Worm (Caenorhabditis elegans) whole organism, midembryonic: ENCODE data around the gene F54H5.5.

Experiments
- T22C8.4 ChIP-seq: fragments of 200-800 bp; sonication (Bioruptor generic); IDR thresholded peaks from 2 replicates; pipeline ENCODE4 v1.3.6; 2022; ENCODE audit warnings: missing genetic modification characterization, missing compliant biosample characterization
- cog-1 ChIP-seq: sonication (generic microtip); optimal IDR thresholded peaks from 2 replicates; lab custom pipeline; 2016; ENCODE audit warnings: missing genetic modification characterization, missing compliant biosample characterization
- flt-1 ChIP-seq: fragments of 200-800 bp; sonication (Bioruptor generic); IDR thresholded peaks from 2 replicates; pipeline ENCODE4 v1.3.6; 2022; ENCODE audit warnings: missing genetic modification characterization, missing compliant biosample characterization
- med-1 ChIP-seq: sonication (generic microtip); optimal IDR thresholded peaks from 2 replicates; lab custom pipeline; 2017; ENCODE audit warnings: missing genetic modification characterization, mild to moderate bottlenecking, missing compliant biosample characterization, antibody characterized with exemption, missing genetic modification reagents; ENCODE audit not compliant: insufficient read depth
- tab-1 ChIP-seq: fragments of 200-800 bp; sonication (Bioruptor generic); IDR thresholded peaks from 2 replicates; pipeline ENCODE4 v1.3.6; 2022; ENCODE audit warnings: missing genetic modification characterization, missing compliant biosample characterization
- ztf-23 ChIP-seq: fragments of 200-800 bp; sonication (Bioruptor generic); IDR thresholded peaks from 2 replicates; pipeline ENCODE4 v1.3.6; 2022; ENCODE audit warnings: missing genetic modification reagents, missing genetic modification characterization, missing compliant biosample characterization
- ztf-29 ChIP-seq: fragments of 200-800 bp; sonication (Bioruptor generic); IDR thresholded peaks from 2 replicates; pipeline ENCODE4 v1.3.6; 2022; ENCODE audit warnings: missing genetic modification reagents, missing genetic modification characterization, missing compliant biosample characterization

- TF ChIP-seq med-1 (GFP tag; lab: Kevin White, UChicago) = no peak
- TF ChIP-seq flt-1 (GFP tag; lab: Robert Waterston, UW) = no peak
- TF ChIP-seq ztf-23 = no peak
- TF ChIP-seq tab-1 (GFP tag; lab: Robert Waterston, UW) = no peak
- no peak for TF ChIP-seq cog-1 (tag; lab: Kevin White, UChicago)
- TF ChIP-seq T22C8.4 (GFP tag; lab: Robert Waterston, UW) = no peak
- no peak for TF ChIP-seq ztf-29 (GFP tag; lab: Robert Waterston, UW)
Observed at ce11 chrII:6625302-6625701, 1.8 kb downstream of the F54H5.5 start, which contains the start of gene F54H5.14.
